Worm (Caenorhabditis elegans): ENCODE data around the gene ZK250.13.

The ZK250.13 gene

DNA sequence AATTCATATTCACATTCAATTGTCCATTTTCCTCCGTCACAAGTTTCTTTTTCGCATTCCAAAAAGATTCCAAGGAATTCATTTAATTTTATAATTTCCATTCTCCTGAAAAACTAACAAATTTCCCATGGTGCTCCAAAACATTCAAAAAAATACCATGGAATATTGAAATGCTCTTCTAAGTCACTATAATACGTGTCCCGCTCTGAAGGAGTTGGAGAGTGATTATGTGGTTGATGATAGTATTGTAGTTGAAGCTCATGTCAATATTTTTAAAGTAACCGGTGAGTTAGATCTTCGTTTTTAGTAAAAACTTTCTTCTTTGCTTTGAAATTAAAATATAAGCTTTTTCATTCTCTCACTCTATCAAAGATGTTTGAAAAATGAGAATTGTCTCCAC, 48.9 kb downstream of the ZK250.13 start, which contains the start of gene math-9:
Gene math-9 (minus strand): TSS at position 101 of the 400 bp plus-strand sequence.
- no peak for TF ChIP-seq pqm-1 (tag; optimal IDR thresholded peaks at IDR 0.05)
- no peak for TF ChIP-seq ceh-9 (tag; optimal IDR thresholded peaks at IDR 0.05)
- no peak for TF ChIP-seq nhr-11 (tag; optimal IDR thresholded peaks at IDR 0.05)
- TF ChIP-seq snpc-4 (tag; optimal IDR thresholded peaks at IDR 0.05): no peak
- TF ChIP-seq nhr-28 (tag; optimal IDR thresholded peaks at IDR 0.05): no peak
- no peak for TF ChIP-seq nhr-77 (tag; optimal IDR thresholded peaks at IDR 0.05)
- TF ChIP-seq elt-1 (tag; optimal IDR thresholded peaks at IDR 0.05): no peak
- no peak for TF ChIP-seq lin-39 (tag; optimal IDR thresholded peaks at IDR 0.05)
- no peak for TF ChIP-seq tbx-2 (tag; optimal IDR thresholded peaks at IDR 0.05)
- TF ChIP-seq mml-1 (tag; optimal IDR thresholded peaks at IDR 0.05): no peak
- TF ChIP-seq ztf-11 (tag; optimal IDR thresholded peaks at IDR 0.05): no peak
- TF ChIP-seq eor-1 (tag; optimal IDR thresholded peaks at IDR 0.05): no peak

ce11 chrII:1889071-1889470, 50.5 kb downstream of the ZK250.13 start, which contains the start of gene math-8:
TSS of gene math-8 (minus strand) at chrII:1889171.
- TF ChIP-seq nhr-77 (tag; optimal IDR thresholded peaks at IDR 0.05) (no peak), ceh-82 (tag; optimal IDR thresholded peaks at IDR 0.05) (no peak), nhr-23 (tag; optimal IDR thresholded peaks at IDR 0.05) (no peak), elt-2 (tag; optimal IDR thresholded peaks at IDR 0.05) (no peak), skn-1 (tag; optimal IDR thresholded peaks at IDR 0.05) (no peak), ama-1 (optimal IDR thresholded peaks at IDR 0.05) (no peak), fkh-2 (tag; optimal IDR thresholded peaks at IDR 0.05) (no peak), ceh-28 (tag; optimal IDR thresholded peaks at IDR 0.05) (no peak), pha-4 (tag; optimal IDR thresholded peaks at IDR 0.05) (no peak), snpc-4 (tag; optimal IDR thresholded peaks at IDR 0.05) (no peak), tbx-2 (tag; optimal IDR thresholded peaks at IDR 0.05) (no peak), nhr-67 (tag; optimal IDR thresholded peaks at IDR 0.05) (no peak), nhr-43 (tag; optimal IDR thresholded peaks at IDR 0.05; ENCODE audit: poor library complexity, severe bottlenecking) (no peak), ceh-9 (tag; optimal IDR thresholded peaks at IDR 0.05) (no peak), zag-1 (tag; optimal IDR thresholded peaks at IDR 0.05) (no peak), egl-27 (tag; optimal IDR thresholded peaks at IDR 0.05) (no peak), elt-3 (tag; optimal IDR thresholded peaks at IDR 0.05) (no peak), ZK546.5 (tag; optimal IDR thresholded peaks at IDR 0.05) (no peak)
